Fruit fly (Drosophila melanogaster) whole organism, embryonic: ENCODE results near the gene Cp190.

Experiments
- Asciz ChIP-seq: fragments of 200-800 bp; sonication (Bioruptor generic); optimal IDR thresholded peaks from 2 replicates; lab custom pipeline; 2017; ENCODE audit warnings: missing biosample characterization, mild to moderate bottlenecking, missing genetic modification characterization, missing genetic modification reagents
- C15 ChIP-seq: fragments of 200-800 bp; sonication (Bioruptor generic); IDR thresholded peaks from 3 replicates; pipeline ENCODE4 v1.3.6; 2022; ENCODE audit warnings: missing biosample characterization, missing genetic modification characterization
- CG1024 ChIP-seq: fragments of 200-800 bp; sonication (Bioruptor generic); IDR thresholded peaks from 2 replicates; pipeline ENCODE4 v1.3.6; 2022; ENCODE audit warnings: missing biosample characterization, missing genetic modification characterization
- CG10267 ChIP-seq: fragments of 200-800 bp; sonication (Bioruptor generic); optimal IDR thresholded peaks from 2 replicates; lab custom pipeline; 2018; ENCODE audit warnings: missing biosample characterization, mild to moderate bottlenecking, missing genetic modification characterization, moderate library complexity
- CG10959 ChIP-seq: fragments of 200-800 bp; sonication (Bioruptor generic); IDR thresholded peaks from 2 replicates; pipeline ENCODE4 v1.3.6; 2022; ENCODE audit warnings: missing biosample characterization, missing genetic modification characterization
- CG11085 ChIP-seq: fragments of 200-800 bp; sonication (Bioruptor generic); IDR thresholded peaks from 2 replicates; pipeline ENCODE4 v1.3.6; 2022; ENCODE audit warnings: missing biosample characterization, missing genetic modification characterization
- CG11093 ChIP-seq: fragments of 200-800 bp; sonication (Bioruptor generic); IDR thresholded peaks from 3 replicates; pipeline ENCODE4 v1.3.6; 2022; ENCODE audit warnings: missing biosample characterization, missing genetic modification characterization
- CG11247 ChIP-seq: fragments of 200-800 bp; sonication (Bioruptor generic); IDR thresholded peaks from 2 replicates; pipeline ENCODE4 v1.3.6; 2022; ENCODE audit warnings: missing biosample characterization, missing genetic modification characterization
- CG11560 ChIP-seq: fragments of 200-800 bp; sonication (Bioruptor generic); IDR thresholded peaks from 3 replicates; pipeline ENCODE4 v1.3.6; 2022; ENCODE audit warnings: missing biosample characterization, missing genetic modification characterization
- CG12219 ChIP-seq: fragments of 200-800 bp; sonication (Bioruptor generic); optimal IDR thresholded peaks from 3 replicates; lab custom pipeline; 2018; ENCODE audit warnings: missing biosample characterization, mild to moderate bottlenecking, missing genetic modification characterization
- CG17802 ChIP-seq: fragments of 200-800 bp; sonication (Bioruptor generic); optimal IDR thresholded peaks from 2 replicates; lab custom pipeline; 2018; ENCODE audit warnings: missing biosample characterization, mild to moderate bottlenecking, missing genetic modification characterization, moderate library complexity
- CG17912 ChIP-seq: fragments of 200-800 bp; sonication (Bioruptor generic); optimal IDR thresholded peaks from 2 replicates; lab custom pipeline; 2018; ENCODE audit warnings: missing biosample characterization, mild to moderate bottlenecking, missing genetic modification characterization
- CG2875 ChIP-seq: fragments of 200-800 bp; sonication (Bioruptor generic); optimal IDR thresholded peaks from 2 replicates; lab custom pipeline; 2017; ENCODE audit warnings: missing biosample characterization, mild to moderate bottlenecking, missing genetic modification characterization, missing genetic modification reagents
- CG31365 ChIP-seq: fragments of 200-800 bp; sonication (Bioruptor generic); optimal IDR thresholded peaks from 2 replicates; lab custom pipeline; 2018; ENCODE audit warnings: missing biosample characterization, mild to moderate bottlenecking, missing genetic modification characterization
- CG43689 ChIP-seq: fragments of 200-800 bp; sonication (Bioruptor generic); IDR thresholded peaks from 2 replicates; pipeline ENCODE4 v1.3.6; 2022; ENCODE audit warnings: missing biosample characterization, missing genetic modification characterization
- CG7745 ChIP-seq: fragments of 200-800 bp; sonication (Bioruptor generic); optimal IDR thresholded peaks from 2 replicates; lab custom pipeline; 2018; ENCODE audit warnings: missing biosample characterization, mild to moderate bottlenecking, missing genetic modification characterization, moderate library complexity
- Dll ChIP-seq: fragments of 200-800 bp; sonication (Bioruptor generic); IDR thresholded peaks from 4 replicates; pipeline ENCODE4 v1.3.6; 2022; ENCODE audit warnings: missing biosample characterization, missing genetic modification characterization; ENCODE audit not compliant: partially characterized antibody
- E2f2 ChIP-seq: fragments of 200-800 bp; sonication (Bioruptor generic); IDR thresholded peaks from 2 replicates; pipeline ENCODE4 v1.3.6; 2022; ENCODE audit warnings: missing biosample characterization, missing genetic modification characterization
- Ets97D ChIP-seq: fragments of 200-800 bp; sonication (Bioruptor generic); optimal IDR thresholded peaks from 3 replicates; lab custom pipeline; 2016; ENCODE audit warnings: missing biosample characterization, missing genetic modification characterization
- H2.0 ChIP-seq: fragments of 200-800 bp; sonication (Bioruptor generic); IDR thresholded peaks from 2 replicates; pipeline ENCODE4 v1.3.6; 2022; ENCODE audit warnings: missing biosample characterization, missing genetic modification characterization
- Hr51 ChIP-seq, 2 experiments: fragments of 200-800 bp; sonication (Bioruptor generic); optimal IDR thresholded peaks; 2 replicates in 1 of 2; 3 replicates in 1 of 2; lab custom pipeline; 2016 to 2018; ENCODE audit warnings: missing biosample characterization in 2 of 2, missing genetic modification characterization in 2 of 2, mild to moderate bottlenecking in 1 of 2, moderate library complexity in 1 of 2
- Jarid2 ChIP-seq: fragments of 200-800 bp; sonication (Bioruptor generic); optimal IDR thresholded peaks from 3 replicates; lab custom pipeline; 2017; ENCODE audit warnings: mild to moderate bottlenecking, missing biosample characterization, missing genetic modification reagents, missing genetic modification characterization
- Max ChIP-seq: fragments of 200-800 bp; sonication (Bioruptor generic); optimal IDR thresholded peaks from 2 replicates; lab custom pipeline; 2016; ENCODE audit warnings: missing biosample characterization, mild to moderate bottlenecking, missing genetic modification characterization
- Med ChIP-seq: fragments of 200-800 bp; sonication (Bioruptor generic); peaks from one replicate; lab custom pipeline; 2016; ENCODE audit warnings: missing biosample characterization, missing genetic modification characterization, mild to moderate bottlenecking, inconsistent platforms, moderate library complexity
- NK7.1 ChIP-seq: fragments of 200-800 bp; sonication (Bioruptor generic); optimal IDR thresholded peaks from 3 replicates; lab custom pipeline; 2016; ENCODE audit warnings: missing biosample characterization, missing genetic modification characterization
- NfI ChIP-seq: fragments of 200-800 bp; sonication (Bioruptor generic); optimal IDR thresholded peaks from 3 replicates; lab custom pipeline; 2018; ENCODE audit warnings: missing biosample characterization, mild to moderate bottlenecking, missing genetic modification characterization, moderate library complexity
- PHDP ChIP-seq: fragments of 200-800 bp; sonication (Bioruptor generic); optimal IDR thresholded peaks from 3 replicates; lab custom pipeline; 2018; ENCODE audit warnings: missing biosample characterization, mild to moderate bottlenecking, missing genetic modification characterization, moderate library complexity
- Stat92E ChIP-seq, 3 experiments: fragments of >200 bp in 2 of 3; fragments of 200-800 bp in 1 of 3; sonication (Bioruptor generic) in 1 of 3; optimal IDR thresholded peaks; 2 replicates each; lab custom pipeline; 2017 to 2019; ENCODE audit warnings: missing biosample characterization in 3 of 3, missing genetic modification characterization in 3 of 3, mild to moderate bottlenecking in 1 of 3, moderate library complexity in 1 of 3
- Taf1 ChIP-seq: fragments of 200-800 bp; sonication (Bioruptor generic); IDR thresholded peaks from 2 replicates; pipeline ENCODE4 v1.3.6; 2022; ENCODE audit warnings: missing biosample characterization, missing genetic modification characterization
- amos ChIP-seq: fragments of 200-800 bp; sonication (Bioruptor generic); IDR thresholded peaks from 2 replicates; pipeline ENCODE4 v1.3.6; 2022; ENCODE audit warnings: missing biosample characterization, missing genetic modification characterization; ENCODE audit not compliant: partially characterized antibody
- chinmo ChIP-seq: fragments of 200-800 bp; sonication (Bioruptor generic); IDR thresholded peaks from 4 replicates; pipeline ENCODE4 v1.3.6; 2022; ENCODE audit warnings: missing biosample characterization, missing genetic modification characterization; ENCODE audit not compliant: partially characterized antibody
- corto ChIP-seq: fragments of 200-800 bp; sonication (Bioruptor generic); optimal IDR thresholded peaks from 2 replicates; lab custom pipeline; 2016; ENCODE audit warnings: missing biosample characterization, mild to moderate bottlenecking, missing genetic modification characterization, moderate library complexity
- dpn ChIP-seq, 2 experiments: fragments of 200-800 bp; sonication (Bioruptor generic); optimal IDR thresholded peaks; 3 replicates each; lab custom pipeline; 2016; ENCODE audit warnings: missing biosample characterization in 2 of 2, missing genetic modification characterization in 2 of 2
- ems ChIP-seq: fragments of 200-800 bp; sonication (Bioruptor generic); optimal IDR thresholded peaks from 3 replicates; lab custom pipeline; 2016; ENCODE audit warnings: missing biosample characterization, missing genetic modification characterization
- gcm ChIP-seq: fragments of 200-800 bp; sonication (Bioruptor generic); optimal IDR thresholded peaks from 2 replicates; lab custom pipeline; 2019; ENCODE audit warnings: missing biosample characterization, mild to moderate bottlenecking, missing genetic modification characterization, moderate library complexity
- grau ChIP-seq: fragments of 200-800 bp; optimal IDR thresholded peaks from 3 replicates; lab custom pipeline; 2019; ENCODE audit warnings: missing biosample characterization, mild to moderate bottlenecking, missing genetic modification characterization, moderate library complexity
- inv ChIP-seq: fragments of 200-800 bp; sonication (Bioruptor generic); IDR thresholded peaks from 2 replicates; pipeline ENCODE4 v1.3.6; 2022; ENCODE audit warnings: missing biosample characterization, missing genetic modification characterization; ENCODE audit not compliant: partially characterized antibody
- lbe ChIP-seq: fragments of 200-800 bp; sonication (Bioruptor generic); optimal IDR thresholded peaks from 2 replicates; lab custom pipeline; 2016; ENCODE audit warnings: missing biosample characterization, mild to moderate bottlenecking, missing genetic modification characterization
- lilli ChIP-seq: fragments of 200-800 bp; sonication (Bioruptor generic); optimal IDR thresholded peaks from 3 replicates; lab custom pipeline; 2016; ENCODE audit warnings: missing biosample characterization, missing genetic modification characterization
- lov ChIP-seq, 2 experiments: fragments of 200-800 bp in 1 of 2; fragments of >200 bp in 1 of 2; sonication (Bioruptor generic) in 1 of 2; IDR thresholded peaks in 1 of 2; optimal IDR thresholded peaks in 1 of 2; 2 replicates in 1 of 2; 3 replicates in 1 of 2; pipeline versions ENCODE4 v1.3.6 to Lab custom; 2017 to 2022; ENCODE audit warnings: missing biosample characterization in 1 of 2, missing genetic modification characterization in 1 of 2
- mam ChIP-seq: fragments of 200-800 bp; sonication (Bioruptor generic); optimal IDR thresholded peaks from 3 replicates; lab custom pipeline; 2016; ENCODE audit warnings: missing biosample characterization, missing genetic modification characterization
- nerfin-2 ChIP-seq: fragments of 200-800 bp; sonication (Bioruptor generic); IDR thresholded peaks from 2 replicates; pipeline ENCODE4 v1.3.6; 2022; ENCODE audit warnings: missing biosample characterization, missing genetic modification characterization; ENCODE audit not compliant: partially characterized antibody
- onecut ChIP-seq: fragments of 200-800 bp; sonication (Bioruptor generic); IDR thresholded peaks from 2 replicates; pipeline ENCODE4 v1.3.6; 2022; ENCODE audit warnings: missing biosample characterization, missing genetic modification characterization
- salm ChIP-seq: fragments of 200-800 bp; sonication (Bioruptor generic); optimal IDR thresholded peaks from 2 replicates; lab custom pipeline; 2018; ENCODE audit warnings: missing biosample characterization, mild to moderate bottlenecking, missing genetic modification characterization
- sens-2 ChIP-seq: fragments of 200-800 bp; sonication (Bioruptor generic); IDR thresholded peaks from 2 replicates; pipeline ENCODE4 v1.3.6; 2022; ENCODE audit warnings: missing biosample characterization, missing genetic modification characterization
- vfl ChIP-seq: fragments of 200-800 bp; sonication (Bioruptor generic); optimal IDR thresholded peaks from 2 replicates; lab custom pipeline; 2016; ENCODE audit warnings: missing biosample characterization, missing genetic modification characterization
- vnd ChIP-seq: fragments of 200-800 bp; sonication (Bioruptor generic); IDR thresholded peaks from 3 replicates; pipeline ENCODE4 v1.3.6; 2022; ENCODE audit warnings: missing biosample characterization, missing genetic modification characterization; ENCODE audit not compliant: partially characterized antibody
- wek ChIP-seq: fragments of 200-800 bp; sonication (Bioruptor generic); optimal IDR thresholded peaks from 3 replicates; lab custom pipeline; 2018; ENCODE audit warnings: missing biosample characterization, mild to moderate bottlenecking, missing genetic modification characterization, moderate library complexity

The Cp190 gene

dm6 chr3R:15265406-15266040, 9.5 kb downstream of the Cp190 start, which contains the start of gene ATPsynO (continued):
- peak; percentile 29 for TF ChIP-seq gcm
- no peak for TF ChIP-seq CG17802 (tag; lab: Kevin White, UChicago)
- no peak for TF ChIP-seq CG43689 (GFP tag; lab: Robert Waterston, UW)
- TF ChIP-seq CG11247 (GFP tag; lab: Robert Waterston, UW) = no peak
- no peak for TF ChIP-seq inv
- TF ChIP-seq NfI (GFP tag; lab: Kevin White, UChicago) = peak; percentile 29
- peak; percentile 39; the same call in 1 of the 2 replicates for TF ChIP-seq onecut (GFP tag; lab: Robert Waterston, UW)
- TF ChIP-seq amos (GFP tag; lab: Robert Waterston, UW) = peak; percentile 7; the same call in 1 of the 2 replicates
- peak; percentile 59; the same call in 1 of the 4 replicates for TF ChIP-seq chinmo
- no peak for TF ChIP-seq CG2875 (GFP tag; lab: Kevin White, UChicago)
- no peak for TF ChIP-seq CG10959 (GFP tag; lab: Robert Waterston, UW)
- peak; percentile 75 for TF ChIP-seq CG10267 (tag; lab: Kevin White, UChicago)
- TF ChIP-seq Jarid2 = no peak
- 0 out of 3 replicates have a peak, but pooled peaks have one; percentile 32 for TF ChIP-seq vnd (GFP tag; lab: Robert Waterston, UW)
- TF ChIP-seq Dll = 0 out of 4 replicates have a peak, but pooled peaks have one; percentile 29
- TF ChIP-seq sens-2 = peak; percentile 71
- TF ChIP-seq Ets97D (GFP tag; lab: Kevin White, UChicago) = peak; percentile 67
- TF ChIP-seq Asciz (GFP tag; lab: Kevin White, UChicago) = no peak
- TF ChIP-seq H2.0 (GFP tag; lab: Robert Waterston, UW) = no peak
- TF ChIP-seq CG11093 = no peak
- TF ChIP-seq PHDP (tag; lab: Kevin White, UChicago) = peak; percentile 14
- peak; percentile 89 for TF ChIP-seq Med
- TF ChIP-seq corto = no peak
- no peak for TF ChIP-seq Hr51 (GFP tag; optimal IDR thresholded peaks at IDR 0.05; lab: Kevin White, UChicago)
- peak; percentile 8 for TF ChIP-seq Max (GFP tag; lab: Kevin White, UChicago)
- TF ChIP-seq CG1024 (GFP tag; lab: Robert Waterston, UW) = no peak
- no peak for TF ChIP-seq CG31365 (tag; lab: Kevin White, UChicago)
- no peak for TF ChIP-seq lov (optimal IDR thresholded peaks at IDR 0.05; lab: Kevin White, UChicago)
- TF ChIP-seq lov (GFP tag; IDR thresholded peaks at IDR 0.05; lab: Robert Waterston, UW) = no peak
- TF ChIP-seq NK7.1 = no peak
- TF ChIP-seq CG11085 (GFP tag; lab: Robert Waterston, UW) = no peak
- TF ChIP-seq CG17912 = peak; percentile 72
- peak; percentile 37 for TF ChIP-seq mam (GFP tag; lab: Kevin White, UChicago)
- TF ChIP-seq salm = no peak
- TF ChIP-seq C15 = no peak
- peak in 1 of 3 experiments; percentile 6 for TF ChIP-seq Stat92E (GFP tag; optimal IDR thresholded peaks at IDR 0.05; lab: Kevin White, UChicago)
- TF ChIP-seq dpn (GFP tag; optimal IDR thresholded peaks at IDR 0.05; lab: Kevin White, UChicago) = peak in 1 of 2 experiments; percentile 32
- TF ChIP-seq CG12219 = no peak
- TF ChIP-seq wek (GFP tag; lab: Kevin White, UChicago) = no peak
- TF ChIP-seq ems (GFP tag; lab: Kevin White, UChicago) = no peak
- no peak for TF ChIP-seq CG7745 (tag; lab: Kevin White, UChicago)
- peak; percentile 0 for TF ChIP-seq lbe (GFP tag; lab: Kevin White, UChicago)
- TF ChIP-seq grau (tag; lab: Kevin White, UChicago) = peak; percentile 44
- TF ChIP-seq nerfin-2 (GFP tag; lab: Robert Waterston, UW) = no peak
- TF ChIP-seq E2f2 (GFP tag; lab: Robert Waterston, UW) = peak; percentile 41; the same call in 1 of the 2 replicates
- peak; percentile 8 for TF ChIP-seq vfl (GFP tag; lab: Kevin White, UChicago)
- no peak for TF ChIP-seq Taf1 (GFP tag; lab: Robert Waterston, UW)
- TF ChIP-seq lilli (GFP tag; lab: Kevin White, UChicago) = peak; percentile 48
- TF ChIP-seq CG11560 = no peak
